Worm (Caenorhabditis elegans): Measurements from ENCODE around the gene F35H12.6.

The F35H12.6 gene

ce11 chrX:871957-872715 lies 41.0 kb upstream of the F35H12.6 start, which contains the start of gene F56F10.1:
F56F10.1 (plus strand) TSS chrX:872603.
- TF ChIP-seq zip-8 (tag; optimal IDR thresholded peaks at IDR 0.05): no peak
- no peak for TF ChIP-seq lin-13 (tag; optimal IDR thresholded peaks at IDR 0.05)
- TF ChIP-seq drap-1 (GFP tag; optimal IDR thresholded peaks at IDR 0.05): no peak
- TF ChIP-seq ham-2 (GFP tag; optimal IDR thresholded peaks at IDR 0.05): no peak
- no peak for TF ChIP-seq unc-62 (GFP tag; optimal IDR thresholded peaks at IDR 0.05)
- no peak for TF ChIP-seq tbx-8 (GFP tag; optimal IDR thresholded peaks at IDR 0.05)
- TF ChIP-seq ceh-43 (GFP tag; optimal IDR thresholded peaks at IDR 0.05): no peak
- no peak for TF ChIP-seq blmp-1 (tag; optimal IDR thresholded peaks at IDR 0.05)
- TF ChIP-seq hlh-1 (tag; optimal IDR thresholded peaks at IDR 0.05): no peak
- TF ChIP-seq nhr-12 (tag; optimal IDR thresholded peaks at IDR 0.05): no peak
- TF ChIP-seq sem-2 (GFP tag; optimal IDR thresholded peaks at IDR 0.05): no peak
- TF ChIP-seq ces-1 (GFP tag; optimal IDR thresholded peaks at IDR 0.05): no peak
- TF ChIP-seq mab-5 (tag; optimal IDR thresholded peaks at IDR 0.05): no peak
- no peak for TF ChIP-seq unc-39 (tag; optimal IDR thresholded peaks at IDR 0.05)
- no peak for TF ChIP-seq sptf-1 (tag; optimal IDR thresholded peaks at IDR 0.05)
- TF ChIP-seq ceh-83 (GFP tag; optimal IDR thresholded peaks at IDR 0.05): no peak
- TF ChIP-seq cnd-1 (tag; optimal IDR thresholded peaks at IDR 0.05): no peak
- TF ChIP-seq pha-4 (tag; optimal IDR thresholded peaks at IDR 0.05): no peak

DNA sequence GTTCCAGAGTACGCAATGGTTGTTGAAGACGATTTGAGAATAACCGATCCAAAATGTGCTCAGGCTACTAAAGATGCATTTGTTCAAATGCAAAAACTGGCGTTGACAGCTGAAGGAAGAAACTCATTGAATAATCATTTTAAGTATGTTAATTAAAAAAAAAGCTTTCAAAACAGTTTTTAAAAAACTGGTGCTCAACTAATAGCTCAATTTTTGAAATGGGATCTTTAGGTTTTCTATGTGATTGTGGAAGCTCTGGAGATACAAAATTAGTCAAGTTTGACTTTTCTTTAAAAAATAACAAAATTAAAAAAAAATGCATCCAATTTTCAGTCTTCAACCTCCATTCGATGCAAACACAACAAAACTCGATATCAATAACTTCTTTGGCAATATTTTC lies 39.5 kb upstream of the F35H12.6 start:
- TF ChIP-seq mab-5 (tag; optimal IDR thresholded peaks at IDR 0.05) (no peak), elt-1 (tag; optimal IDR thresholded peaks at IDR 0.05; ENCODE audit: borderline replicate concordance, insufficient read depth) (no peak), bed-3 (GFP tag; optimal IDR thresholded peaks at IDR 0.05) (no peak), unc-120 (tag; optimal IDR thresholded peaks at IDR 0.05; ENCODE audit: poor library complexity, severe bottlenecking) (no peak), zip-8 (tag; optimal IDR thresholded peaks at IDR 0.05) (no peak), drap-1 (GFP tag; optimal IDR thresholded peaks at IDR 0.05) (no peak), cnd-1 (tag; optimal IDR thresholded peaks at IDR 0.05) (no peak)

ce11 chrX:876935-877334 lies 36.2 kb upstream of the F35H12.6 start, which contains the start of gene ZC13.1:
ZC13.1 (plus strand) TSS chrX:877239.
- TF ChIP-seq M03D4.4 (tag; optimal IDR thresholded peaks at IDR 0.05): no peak
- TF ChIP-seq mep-1 (tag; optimal IDR thresholded peaks at IDR 0.05): peak; percentile 94
- no peak for TF ChIP-seq ztf-11 (tag; optimal IDR thresholded peaks at IDR 0.05)
- peak; percentile 32 for TF ChIP-seq nhr-237 (tag; optimal IDR thresholded peaks at IDR 0.05)
- peak; percentile 66 for TF ChIP-seq lin-13 (tag; optimal IDR thresholded peaks at IDR 0.05)
- peak; percentile 83 for TF ChIP-seq blmp-1 (tag; optimal IDR thresholded peaks at IDR 0.05)
- peak; percentile 70 for TF ChIP-seq hlh-1 (tag; optimal IDR thresholded peaks at IDR 0.05)
- peak; percentile 43 for TF ChIP-seq unc-62 (GFP tag; optimal IDR thresholded peaks at IDR 0.05)
- TF ChIP-seq ceh-39 (tag; optimal IDR thresholded peaks at IDR 0.05): no peak
- TF ChIP-seq ham-2 (GFP tag; optimal IDR thresholded peaks at IDR 0.05): peak; percentile 12
- no peak for TF ChIP-seq zip-8 (tag; optimal IDR thresholded peaks at IDR 0.05)
- peak; percentile 58 for TF ChIP-seq mls-2 (tag; optimal IDR thresholded peaks at IDR 0.05)
- no peak for TF ChIP-seq unc-39 (tag; optimal IDR thresholded peaks at IDR 0.05)
- TF ChIP-seq unc-120 (tag; optimal IDR thresholded peaks at IDR 0.05; ENCODE audit: poor library complexity, severe bottlenecking): peak; percentile 57
- TF ChIP-seq pha-4 (tag; optimal IDR thresholded peaks at IDR 0.05): peak; percentile 89
- peak; percentile 60 for TF ChIP-seq sptf-1 (tag; optimal IDR thresholded peaks at IDR 0.05)
- no peak for TF ChIP-seq nhr-12 (tag; optimal IDR thresholded peaks at IDR 0.05)
- TF ChIP-seq elt-3 (tag; optimal IDR thresholded peaks at IDR 0.05): no peak
- TF ChIP-seq lsy-2 (tag; optimal IDR thresholded peaks at IDR 0.05): peak; percentile 38
- peak; percentile 38 for TF ChIP-seq cnd-1 (tag; optimal IDR thresholded peaks at IDR 0.05)
- no peak for TF ChIP-seq mab-5 (tag; optimal IDR thresholded peaks at IDR 0.05)
- no peak for TF ChIP-seq ceh-83 (GFP tag; optimal IDR thresholded peaks at IDR 0.05)
- no peak for TF ChIP-seq flh-1 (GFP tag; optimal IDR thresholded peaks at IDR 0.05)
- peak; percentile 37 for TF ChIP-seq nhr-2 (tag; optimal IDR thresholded peaks at IDR 0.05)
- TF ChIP-seq tbx-8 (GFP tag; optimal IDR thresholded peaks at IDR 0.05): no peak
- peak; percentile 49 for TF ChIP-seq drap-1 (GFP tag; optimal IDR thresholded peaks at IDR 0.05)
- TF ChIP-seq sem-2 (GFP tag; optimal IDR thresholded peaks at IDR 0.05): peak; percentile 2

- TF ChIP-seq nhr-12 (tag; optimal IDR thresholded peaks at IDR 0.05) (no peak), ces-1 (GFP tag; optimal IDR thresholded peaks at IDR 0.05) (no peak), drap-1 (GFP tag; optimal IDR thresholded peaks at IDR 0.05) (no peak), bed-3 (GFP tag; optimal IDR thresholded peaks at IDR 0.05) (no peak), nhr-76 (tag; optimal IDR thresholded peaks at IDR 0.05) (no peak)
These were observed 32.7 kb upstream of the F35H12.6 start, which contains the start of gene ZC13.2 for ce11 chrX:880367-880766. ZC13.2 (plus strand) TSS chrX:880667.

Measured in whole organism, mixed stage, embryonic.